Worm (Caenorhabditis elegans): ENCODE measurements around the gene unc-42.

unc-42 gene

ce11 chrV:9737287-9737686 is 31.9 kb downstream of the unc-42 start, which contains the start of gene aqp-4:
aqp-4 (plus strand) TSS chrV:9737556.
- TF ChIP-seq unc-62 (GFP tag; optimal IDR thresholded peaks at IDR 0.05) = no peak
- TF ChIP-seq elt-2 (tag; optimal IDR thresholded peaks at IDR 0.05) = peak; percentile 66

- TF ChIP-seq ceh-28 (tag; optimal IDR thresholded peaks at IDR 0.05) (peak; percentile 30), tbx-2 (tag; optimal IDR thresholded peaks at IDR 0.05) (peak; percentile 27), lsy-12 (tag; optimal IDR thresholded peaks at IDR 0.05) (peak; percentile 12), pha-4 (tag; optimal IDR thresholded peaks at IDR 0.05) (peak; percentile 1), fkh-10 (GFP tag; optimal IDR thresholded peaks at IDR 0.05) (peak; percentile 1), fos-1 (tag; optimal IDR thresholded peaks at IDR 0.05) (no peak), elt-2 (tag; optimal IDR thresholded peaks at IDR 0.05) (no peak), unc-62 (GFP tag; optimal IDR thresholded peaks at IDR 0.05) (no peak), ama-1 (optimal IDR thresholded peaks at IDR 0.05) (peak; percentile 46)
These were observed 35.2 kb downstream of the unc-42 start, which contains the start of gene cal-7 for ce11 chrV:9733920-9734454. cal-7 (plus strand) TSS chrV:9734103.

- TF ChIP-seq snpc-4 (tag; optimal IDR thresholded peaks at IDR 0.05) (peak; percentile 3), ztf-11 (tag; optimal IDR thresholded peaks at IDR 0.05) (no peak), nhr-25 (tag; optimal IDR thresholded peaks at IDR 0.05) (peak; percentile 5), ama-1 (optimal IDR thresholded peaks at IDR 0.05) (peak; percentile 78), nfya-1 (tag; optimal IDR thresholded peaks at IDR 0.05; ENCODE audit: insufficient read depth) (peak; percentile 33), ZK546.5 (tag; optimal IDR thresholded peaks at IDR 0.05) (no peak), lin-39 (tag; optimal IDR thresholded peaks at IDR 0.05) (peak; percentile 64), unc-62 (GFP tag; optimal IDR thresholded peaks at IDR 0.05) (peak; percentile 8), fkh-2 (tag; optimal IDR thresholded peaks at IDR 0.05) (no peak)
These were observed 37.3 kb downstream of the unc-42 start for ce11 chrV:9731852-9732251.

ce11 chrV:9730743-9731706 is 38.2 kb downstream of the unc-42 start:
- TF ChIP-seq nfya-1 (tag; optimal IDR thresholded peaks at IDR 0.05; ENCODE audit: insufficient read depth) (peak; percentile 100), daf-12 (tag; optimal IDR thresholded peaks at IDR 0.05) (no peak), pqm-1 (tag; optimal IDR thresholded peaks at IDR 0.05) (peak; percentile 90), lsy-12 (tag; optimal IDR thresholded peaks at IDR 0.05) (peak; percentile 92), ceh-28 (tag; optimal IDR thresholded peaks at IDR 0.05) (peak; percentile 74), hmg-11 (tag; optimal IDR thresholded peaks at IDR 0.05) (peak; percentile 100), tbx-2 (tag; optimal IDR thresholded peaks at IDR 0.05) (peak; percentile 67), unc-62 (GFP tag; optimal IDR thresholded peaks at IDR 0.05) (peak; percentile 93), ceh-82 (tag; optimal IDR thresholded peaks at IDR 0.05) (peak; percentile 74), ama-1 (optimal IDR thresholded peaks at IDR 0.05) (peak; percentile 99), ztf-4 (tag; optimal IDR thresholded peaks at IDR 0.05) (peak; percentile 75), ztf-11 (tag; optimal IDR thresholded peaks at IDR 0.05) (no peak), fkh-2 (tag; optimal IDR thresholded peaks at IDR 0.05) (peak; percentile 76), nhr-67 (tag; optimal IDR thresholded peaks at IDR 0.05) (no peak), nhr-237 (tag; optimal IDR thresholded peaks at IDR 0.05) (no peak), nhr-23 (tag; optimal IDR thresholded peaks at IDR 0.05) (peak; percentile 83), nhr-77 (tag; optimal IDR thresholded peaks at IDR 0.05) (peak; percentile 51), lin-15B (tag; optimal IDR thresholded peaks at IDR 0.05) (peak; percentile 91), nhr-25 (tag; optimal IDR thresholded peaks at IDR 0.05) (peak; percentile 93), egl-27 (tag; optimal IDR thresholded peaks at IDR 0.05) (peak; percentile 73), nhr-28 (tag; optimal IDR thresholded peaks at IDR 0.05) (no peak), elt-3 (tag; optimal IDR thresholded peaks at IDR 0.05) (peak in 2 of 3 experiments; percentile 14 to 21), lin-39 (tag; optimal IDR thresholded peaks at IDR 0.05) (peak; percentile 99), nhr-43 (tag; optimal IDR thresholded peaks at IDR 0.05; ENCODE audit: poor library complexity, severe bottlenecking) (peak; percentile 73), skn-1 (tag; optimal IDR thresholded peaks at IDR 0.05) (peak; percentile 80), zag-1 (tag; optimal IDR thresholded peaks at IDR 0.05) (peak; percentile 58), ceh-9 (tag; optimal IDR thresholded peaks at IDR 0.05) (no peak), nhr-11 (tag; optimal IDR thresholded peaks at IDR 0.05) (peak; percentile 89), mdl-1 (tag; optimal IDR thresholded peaks at IDR 0.05) (peak; percentile 95), snpc-4 (tag; optimal IDR thresholded peaks at IDR 0.05) (peak; percentile 69), fos-1 (tag; optimal IDR thresholded peaks at IDR 0.05) (peak; percentile 61), elt-1 (tag; optimal IDR thresholded peaks at IDR 0.05) (peak; percentile 37), fkh-10 (GFP tag; optimal IDR thresholded peaks at IDR 0.05) (peak; percentile 84), pha-4 (tag; optimal IDR thresholded peaks at IDR 0.05) (peak; percentile 82), R02D3.7 (tag; optimal IDR thresholded peaks at IDR 0.05) (peak; percentile 58), ZK546.5 (tag; optimal IDR thresholded peaks at IDR 0.05) (peak; percentile 70), elt-2 (tag; optimal IDR thresholded peaks at IDR 0.05) (peak; percentile 97), aly-2 (tag; optimal IDR thresholded peaks at IDR 0.05) (no peak), jun-1 (tag; optimal IDR thresholded peaks at IDR 0.05) (peak; percentile 89), eor-1 (tag; optimal IDR thresholded peaks at IDR 0.05) (no peak), egl-5 (tag; optimal IDR thresholded peaks at IDR 0.05) (peak; percentile 90)

Measured in whole organism, L3 larva.